Fruit fly (Drosophila melanogaster) whole organism, prepupa: ENCODE data around the gene Tango9.

Experiments
- CG10631 ChIP-seq: fragments of 200-800 bp; sonication (Bioruptor generic); optimal IDR thresholded peaks from 2 replicates; lab custom pipeline; 2016; ENCODE audit warnings: missing biosample characterization, missing genetic modification characterization
- CG10669 ChIP-seq: fragments of 200-800 bp; sonication (Bioruptor generic); optimal IDR thresholded peaks from 3 replicates; lab custom pipeline; 2018; ENCODE audit warnings: missing biosample characterization, mild to moderate bottlenecking, missing genetic modification characterization, moderate library complexity
- CG11762 ChIP-seq: fragments of 200-800 bp; sonication (Bioruptor generic); optimal IDR thresholded peaks from 3 replicates; lab custom pipeline; 2016; ENCODE audit warnings: missing biosample characterization, missing genetic modification characterization; ENCODE audit not compliant: insufficient read depth
- CG15336 ChIP-seq: fragments of 200-800 bp; sonication (Bioruptor generic); IDR thresholded peaks from 2 replicates; pipeline ENCODE4 v1.3.6; 2022; ENCODE audit warnings: missing biosample characterization, missing genetic modification characterization
- CG1621 ChIP-seq: fragments of 200-800 bp; sonication (Bioruptor generic); optimal IDR thresholded peaks from 3 replicates; lab custom pipeline; 2018; ENCODE audit warnings: missing biosample characterization, mild to moderate bottlenecking, missing genetic modification characterization
- CG16779 ChIP-seq: fragments of 200-800 bp; sonication (Bioruptor generic); optimal IDR thresholded peaks from 3 replicates; lab custom pipeline; 2017; ENCODE audit warnings: missing biosample characterization, mild to moderate bottlenecking, missing genetic modification characterization
- CG3032 ChIP-seq: fragments of 200-800 bp; optimal IDR thresholded peaks from 2 replicates; lab custom pipeline; 2019; ENCODE audit warnings: missing biosample characterization, mild to moderate bottlenecking, missing genetic modification characterization, moderate library complexity
- CG32006 ChIP-seq: fragments of 200-800 bp; sonication (Bioruptor generic); optimal IDR thresholded peaks from 3 replicates; lab custom pipeline; 2017; ENCODE audit warnings: missing biosample characterization, mild to moderate bottlenecking, missing genetic modification characterization
- CG34406 ChIP-seq: fragments of 200-800 bp; sonication (Bioruptor generic); optimal IDR thresholded peaks from 3 replicates; lab custom pipeline; 2016; ENCODE audit warnings: missing biosample characterization, missing genetic modification characterization
- CG3919 ChIP-seq: fragments of 200-800 bp; sonication (Bioruptor generic); optimal IDR thresholded peaks from 3 replicates; lab custom pipeline; 2016; ENCODE audit warnings: missing biosample characterization, missing genetic modification characterization
- CG4318 ChIP-seq: fragments of 200-800 bp; sonication (Bioruptor generic); optimal IDR thresholded peaks from 3 replicates; lab custom pipeline; 2017; ENCODE audit warnings: missing biosample characterization, mild to moderate bottlenecking, missing genetic modification characterization
- CG6792 ChIP-seq: fragments of 200-800 bp; sonication (Bioruptor generic); optimal IDR thresholded peaks from 3 replicates; lab custom pipeline; 2016; ENCODE audit warnings: missing biosample characterization, missing genetic modification characterization
- CG6808 ChIP-seq: fragments of 200-800 bp; sonication (Bioruptor generic); optimal IDR thresholded peaks from 3 replicates; lab custom pipeline; 2017; ENCODE audit warnings: missing biosample characterization, missing genetic modification characterization, mild to moderate bottlenecking, moderate library complexity, missing genetic modification reagents
- CG6854 ChIP-seq: fragments of 200-800 bp; sonication (Bioruptor generic); optimal IDR thresholded peaks from 2 replicates; lab custom pipeline; 2017; ENCODE audit warnings: missing biosample characterization, mild to moderate bottlenecking, missing genetic modification characterization
- CG8119 ChIP-seq: fragments of 200-800 bp; sonication (Bioruptor generic); IDR thresholded peaks from 3 replicates; pipeline ENCODE4 v1.3.6; 2022; ENCODE audit warnings: missing biosample characterization, missing genetic modification characterization
- CG8319 ChIP-seq: fragments of 200-800 bp; sonication (Bioruptor generic); optimal IDR thresholded peaks from 3 replicates; lab custom pipeline; 2016; ENCODE audit warnings: missing biosample characterization, missing genetic modification characterization
- Eip75B ChIP-seq: fragments of 200-800 bp; sonication (Bioruptor generic); optimal IDR thresholded peaks from 3 replicates; lab custom pipeline; 2016; ENCODE audit warnings: missing biosample characterization, missing genetic modification characterization
- Eip78C ChIP-seq: fragments of 200-800 bp; sonication (Bioruptor generic); peaks from one replicate; lab custom pipeline; 2016; ENCODE audit warnings: missing biosample characterization, missing genetic modification characterization
- Eip93F ChIP-seq: fragments of 200-800 bp; sonication (Bioruptor generic); optimal IDR thresholded peaks from 2 replicates; lab custom pipeline; 2016; ENCODE audit warnings: missing biosample characterization, mild to moderate bottlenecking, missing genetic modification characterization
- Ets21C ChIP-seq: fragments of 200-800 bp; sonication (Bioruptor generic); optimal IDR thresholded peaks from 3 replicates; lab custom pipeline; 2016; ENCODE audit warnings: missing biosample characterization, missing genetic modification characterization
- Ets96B ChIP-seq: fragments of 200-800 bp; optimal IDR thresholded peaks from 2 replicates; lab custom pipeline; 2019; ENCODE audit warnings: missing biosample characterization, mild to moderate bottlenecking, missing genetic modification characterization, moderate library complexity
- Gug ChIP-seq: fragments of 200-800 bp; sonication (Bioruptor generic); IDR thresholded peaks from 2 replicates; pipeline ENCODE4 v1.3.6; 2022; ENCODE audit warnings: missing biosample characterization, missing genetic modification characterization
- Hr38 ChIP-seq: sonication (Bioruptor generic); optimal IDR thresholded peaks from 2 replicates; lab custom pipeline; 2016; ENCODE audit warnings: missing biosample characterization, missing genetic modification characterization
- Hr39 ChIP-seq: fragments of 200-800 bp; sonication (Bioruptor generic); optimal IDR thresholded peaks from 2 replicates; lab custom pipeline; 2016; ENCODE audit warnings: missing biosample characterization, missing genetic modification characterization
- Hr4 ChIP-seq: fragments of 200-800 bp; sonication (Bioruptor generic); optimal IDR thresholded peaks from 3 replicates; lab custom pipeline; 2016; ENCODE audit warnings: missing biosample characterization, missing genetic modification characterization
- Lpt ChIP-seq: fragments of 200-800 bp; sonication (Bioruptor generic); optimal IDR thresholded peaks from 3 replicates; lab custom pipeline; 2016; ENCODE audit warnings: missing biosample characterization, missing genetic modification characterization
- OdsH ChIP-seq: fragments of 200-800 bp; sonication (Bioruptor generic); optimal IDR thresholded peaks from 3 replicates; lab custom pipeline; 2016; ENCODE audit warnings: missing biosample characterization, missing genetic modification characterization
- Smox ChIP-seq: fragments of 200-800 bp; sonication (Bioruptor generic); optimal IDR thresholded peaks from 3 replicates; lab custom pipeline; 2016; ENCODE audit warnings: missing biosample characterization, missing genetic modification characterization
- Sox15 ChIP-seq: fragments of 200-800 bp; sonication (Bioruptor generic); optimal IDR thresholded peaks from 3 replicates; lab custom pipeline; 2016; ENCODE audit warnings: missing biosample characterization, missing genetic modification characterization
- acj6 ChIP-seq: fragments of 200-800 bp; sonication (Bioruptor generic); optimal IDR thresholded peaks from 3 replicates; lab custom pipeline; 2016; ENCODE audit warnings: missing biosample characterization, missing genetic modification characterization
- cyc ChIP-seq: fragments of 200-800 bp; sonication (Bioruptor generic); optimal IDR thresholded peaks from 3 replicates; lab custom pipeline; 2016; ENCODE audit warnings: missing biosample characterization, missing genetic modification characterization
- dac ChIP-seq: fragments of 200-800 bp; sonication (Bioruptor generic); optimal IDR thresholded peaks from 2 replicates; lab custom pipeline; 2017; ENCODE audit warnings: missing biosample characterization, mild to moderate bottlenecking, missing genetic modification characterization
- dsx ChIP-seq: fragments of 200-800 bp; optimal IDR thresholded peaks from 3 replicates; lab custom pipeline; 2019; ENCODE audit warnings: missing biosample characterization, mild to moderate bottlenecking, missing genetic modification characterization, moderate library complexity; ENCODE audit not compliant: poor library complexity, severe bottlenecking
- eg ChIP-seq: fragments of 200-800 bp; sonication (Bioruptor generic); IDR thresholded peaks from 3 replicates; pipeline ENCODE4 v1.3.6; 2022; ENCODE audit warnings: missing biosample characterization, missing genetic modification characterization
- fd59A ChIP-seq: fragments of 200-800 bp; sonication (Bioruptor generic); optimal IDR thresholded peaks from 2 replicates; lab custom pipeline; 2017; ENCODE audit warnings: missing biosample characterization, mild to moderate bottlenecking, missing genetic modification characterization, missing genetic modification reagents
- fd85E ChIP-seq: fragments of 200-800 bp; sonication (Bioruptor generic); optimal IDR thresholded peaks from 3 replicates; lab custom pipeline; 2016; ENCODE audit warnings: missing biosample characterization, missing genetic modification characterization
- fkh ChIP-seq: fragments of 200-800 bp; sonication (Bioruptor generic); optimal IDR thresholded peaks from 3 replicates; lab custom pipeline; 2017; ENCODE audit warnings: missing biosample characterization, mild to moderate bottlenecking, missing genetic modification characterization, moderate library complexity
- lz ChIP-seq: fragments of 200-800 bp; sonication (Bioruptor generic); optimal IDR thresholded peaks from 3 replicates; lab custom pipeline; 2016; ENCODE audit warnings: missing biosample characterization, missing genetic modification characterization
- net ChIP-seq: fragments of 200-800 bp; sonication (Bioruptor generic); optimal IDR thresholded peaks from 3 replicates; lab custom pipeline; 2016; ENCODE audit warnings: missing biosample characterization, missing genetic modification characterization
- pdm3 ChIP-seq: fragments of 200-800 bp; sonication (Bioruptor generic); optimal IDR thresholded peaks from 3 replicates; lab custom pipeline; 2016; ENCODE audit warnings: missing biosample characterization, missing genetic modification characterization
- spab ChIP-seq: fragments of 200-800 bp; sonication (Bioruptor generic); optimal IDR thresholded peaks from 2 replicates; lab custom pipeline; 2017; ENCODE audit warnings: missing biosample characterization, mild to moderate bottlenecking, missing genetic modification characterization, missing genetic modification reagents
- ss ChIP-seq, 2 experiments: fragments of 200-800 bp; sonication (Bioruptor generic); optimal IDR thresholded peaks; 2 replicates in 1 of 2; 3 replicates in 1 of 2; lab custom pipeline; 2017 to 2018; ENCODE audit warnings: mild to moderate bottlenecking in 2 of 2, missing biosample characterization in 2 of 2, missing genetic modification characterization in 2 of 2, moderate library complexity in 1 of 2
- svp ChIP-seq: fragments of 200-800 bp; sonication (Bioruptor generic); peaks from one replicate; lab custom pipeline; 2016; ENCODE audit warnings: missing biosample characterization, missing genetic modification characterization
- topi ChIP-seq: fragments of 200-800 bp; sonication (Bioruptor generic); optimal IDR thresholded peaks from 3 replicates; lab custom pipeline; 2016; ENCODE audit warnings: missing biosample characterization, missing genetic modification characterization
- vri ChIP-seq: fragments of 200-800 bp; sonication (Bioruptor generic); optimal IDR thresholded peaks from 3 replicates; lab custom pipeline; 2016; ENCODE audit warnings: missing biosample characterization, mild to moderate bottlenecking, missing genetic modification characterization

Tango9 gene

DNA sequence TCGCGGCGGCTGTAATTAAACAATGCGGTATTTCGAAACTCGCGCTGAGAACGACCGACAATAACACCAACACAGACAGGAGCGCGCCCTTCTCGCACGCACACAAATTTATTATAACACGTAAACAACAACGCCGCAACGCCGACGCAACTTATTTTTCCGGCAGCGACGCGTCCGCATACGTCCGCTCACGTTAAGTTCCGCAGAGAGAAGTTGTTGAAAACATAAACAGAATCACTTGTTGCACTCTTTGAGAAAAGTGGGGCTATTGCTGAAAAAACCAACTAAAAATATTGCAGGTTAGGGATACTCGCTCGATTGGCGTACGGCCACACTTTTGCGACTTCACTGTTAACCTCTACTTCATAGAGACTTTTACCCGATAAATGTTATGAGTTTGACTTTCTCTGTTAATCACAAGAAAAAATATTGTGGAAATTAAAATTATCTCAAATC lies 25.8 kb downstream of the Tango9 start, which contains the start of gene Cad87A:
Gene Cad87A, minus strand, starts transcription at position 227 of the 456 bp plus-strand sequence.
- TF ChIP-seq Lpt (GFP tag; lab: Kevin White, UChicago) (no peak), vri (peak; percentile 17), fkh (peak; percentile 82), CG1621 (peak; percentile 44), Eip78C (peak; percentile 64), dsx (GFP tag; lab: Kevin White, UChicago) (peak; percentile 45), CG11762 (GFP tag; lab: Kevin White, UChicago) (no peak), CG3032 (peak; percentile 3), ss (GFP tag; optimal IDR thresholded peaks at IDR 0.05; lab: Kevin White, UChicago) (peak; percentile 51 to 55), OdsH (no peak), Ets96B (tag; lab: Kevin White, UChicago) (no peak), CG6854 (GFP tag; lab: Kevin White, UChicago) (peak; percentile 19)

DNA sequence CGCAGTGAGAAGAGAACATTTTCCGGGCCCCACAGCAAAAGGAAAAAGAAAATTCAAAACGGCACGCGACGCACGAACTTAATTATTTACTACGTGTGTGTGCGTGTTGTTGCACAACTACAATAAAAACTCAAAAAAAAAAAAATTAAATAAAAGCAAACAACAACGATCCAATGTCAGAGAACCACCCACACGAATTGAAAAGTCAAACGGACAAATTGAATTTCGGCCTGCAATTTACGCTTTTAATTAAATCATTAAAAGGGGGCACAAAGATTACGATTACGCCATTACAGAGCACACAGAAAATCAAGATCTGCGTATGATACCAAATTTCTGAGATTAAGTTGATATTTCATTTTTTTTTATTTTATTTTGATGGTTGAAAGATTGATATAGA lies 26.8 kb downstream of the Tango9 start:
- TF ChIP-seq eg (0 out of 3 replicates have a peak, but pooled peaks have one; percentile 15), CG32006 (GFP tag; lab: Kevin White, UChicago) (peak; percentile 11), Eip93F (GFP tag; lab: Kevin White, UChicago) (no peak), svp (GFP tag; lab: Kevin White, UChicago) (peak; percentile 33), Hr4 (no peak)

DNA sequence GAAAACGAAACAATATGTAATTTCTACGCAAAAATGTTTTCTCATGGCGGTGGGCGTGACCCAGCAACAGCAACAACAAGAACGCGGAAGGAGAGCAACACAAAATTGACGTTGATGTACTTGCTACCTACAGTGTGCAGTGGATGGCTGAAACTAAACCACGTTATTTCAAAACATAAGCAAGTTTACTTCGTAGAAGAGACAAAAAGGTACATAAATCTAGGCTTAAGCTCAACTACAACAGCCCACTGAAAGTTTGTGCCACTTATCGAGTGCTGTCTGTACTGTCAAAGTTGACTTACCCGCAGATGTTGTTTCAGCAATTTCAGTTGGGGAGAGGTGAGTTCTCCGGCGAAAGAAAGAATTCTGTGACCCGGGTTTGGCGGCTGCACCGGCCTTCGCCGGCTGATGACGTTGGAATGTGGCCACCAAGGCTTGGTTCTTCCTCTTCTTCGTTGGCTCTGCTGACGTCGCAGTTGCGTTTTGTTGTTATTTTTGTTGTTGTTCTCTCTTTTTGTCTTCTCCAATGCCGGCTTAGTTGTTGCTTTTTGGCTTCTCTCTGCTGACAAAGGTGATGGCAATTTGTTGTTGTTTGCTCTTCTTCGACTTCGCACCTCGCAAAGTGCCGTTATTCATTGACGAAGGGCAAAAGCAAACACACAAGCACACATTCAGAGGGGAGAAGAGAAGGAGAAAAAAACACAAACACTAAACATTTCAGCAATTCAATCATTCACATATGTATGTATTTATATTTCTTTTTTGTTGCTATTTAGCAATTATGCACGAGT lies 27.4 kb downstream of the Tango9 start:
- TF ChIP-seq CG6808 (GFP tag; lab: Kevin White, UChicago) (peak; percentile 57), Eip93F (GFP tag; lab: Kevin White, UChicago) (peak; percentile 3), CG10669 (GFP tag; lab: Kevin White, UChicago) (peak; percentile 62), fd59A (GFP tag; lab: Kevin White, UChicago) (peak; percentile 35), CG8119 (peak; percentile 41; the same call in 2 of the 3 replicates), CG16779 (no peak), svp (GFP tag; lab: Kevin White, UChicago) (peak; percentile 93), pdm3 (peak; percentile 65), cyc (GFP tag; lab: Kevin White, UChicago) (peak; percentile 84), Sox15 (peak; percentile 39), CG34406 (GFP tag; lab: Kevin White, UChicago) (peak; percentile 68), Hr38 (no peak), Lpt (GFP tag; lab: Kevin White, UChicago) (no peak), OdsH (peak; percentile 63), CG3919 (GFP tag; lab: Kevin White, UChicago) (peak; percentile 64), vri (peak; percentile 53), eg (peak; percentile 74), acj6 (GFP tag; lab: Kevin White, UChicago) (peak; percentile 63), CG10631 (GFP tag; lab: Kevin White, UChicago) (peak; percentile 59), CG8319 (no peak), CG6854 (GFP tag; lab: Kevin White, UChicago) (no peak), dac (GFP tag; lab: Kevin White, UChicago) (no peak), spab (GFP tag; lab: Kevin White, UChicago) (peak; percentile 61), CG4318 (GFP tag; lab: Kevin White, UChicago) (peak; percentile 30), CG15336 (GFP tag; lab: Robert Waterston, UW) (peak; percentile 60), Hr39 (GFP tag; lab: Kevin White, UChicago) (peak; percentile 87), Gug (GFP tag; lab: Robert Waterston, UW) (no peak), CG1621 (peak; percentile 65), fd85E (no peak), lz (peak; percentile 76), dsx (GFP tag; lab: Kevin White, UChicago) (peak; percentile 48), Eip75B (GFP tag; lab: Kevin White, UChicago) (peak; percentile 66), net (GFP tag; lab: Kevin White, UChicago) (peak; percentile 55), Ets21C (GFP tag; lab: Kevin White, UChicago) (peak; percentile 64), CG32006 (GFP tag; lab: Kevin White, UChicago) (peak; percentile 67), CG6792 (GFP tag; lab: Kevin White, UChicago) (peak; percentile 69), Smox (peak; percentile 75), topi (GFP tag; lab: Kevin White, UChicago) (peak; percentile 80), ss (GFP tag; optimal IDR thresholded peaks at IDR 0.05; lab: Kevin White, UChicago) (peak; percentile 37 to 70)
